Fruit fly (Drosophila melanogaster) whole organism, prepupa: ENCODE data around the gene Snmp1.

Experiments
- Blimp-1 ChIP-seq: fragments of 200-800 bp; sonication (Bioruptor generic); optimal IDR thresholded peaks from 3 replicates; lab custom pipeline; 2017; ENCODE audit warnings: missing biosample characterization, missing genetic modification characterization, mild to moderate bottlenecking, moderate library complexity, missing genetic modification reagents
- CG10631 ChIP-seq: fragments of 200-800 bp; sonication (Bioruptor generic); optimal IDR thresholded peaks from 2 replicates; lab custom pipeline; 2016; ENCODE audit warnings: missing biosample characterization, missing genetic modification characterization
- CG11294 ChIP-seq: fragments of 200-800 bp; sonication (Bioruptor generic); IDR thresholded peaks from 2 replicates; pipeline ENCODE4 v1.3.6; 2022; ENCODE audit warnings: missing biosample characterization, missing genetic modification characterization
- CG1621 ChIP-seq: fragments of 200-800 bp; sonication (Bioruptor generic); optimal IDR thresholded peaks from 3 replicates; lab custom pipeline; 2018; ENCODE audit warnings: missing biosample characterization, mild to moderate bottlenecking, missing genetic modification characterization
- CG16779 ChIP-seq: fragments of 200-800 bp; sonication (Bioruptor generic); optimal IDR thresholded peaks from 3 replicates; lab custom pipeline; 2017; ENCODE audit warnings: missing biosample characterization, mild to moderate bottlenecking, missing genetic modification characterization
- CG3032 ChIP-seq: fragments of 200-800 bp; optimal IDR thresholded peaks from 2 replicates; lab custom pipeline; 2019; ENCODE audit warnings: missing biosample characterization, mild to moderate bottlenecking, missing genetic modification characterization, moderate library complexity
- CG31627 ChIP-seq: fragments of 200-800 bp; sonication (Bioruptor generic); optimal IDR thresholded peaks from 3 replicates; lab custom pipeline; 2016; ENCODE audit warnings: missing biosample characterization, missing genetic modification characterization
- CG34406 ChIP-seq: fragments of 200-800 bp; sonication (Bioruptor generic); optimal IDR thresholded peaks from 3 replicates; lab custom pipeline; 2016; ENCODE audit warnings: missing biosample characterization, missing genetic modification characterization
- CG3919 ChIP-seq: fragments of 200-800 bp; sonication (Bioruptor generic); optimal IDR thresholded peaks from 3 replicates; lab custom pipeline; 2016; ENCODE audit warnings: missing biosample characterization, missing genetic modification characterization
- CG4318 ChIP-seq: fragments of 200-800 bp; sonication (Bioruptor generic); optimal IDR thresholded peaks from 3 replicates; lab custom pipeline; 2017; ENCODE audit warnings: missing biosample characterization, mild to moderate bottlenecking, missing genetic modification characterization
- CG6792 ChIP-seq: fragments of 200-800 bp; sonication (Bioruptor generic); optimal IDR thresholded peaks from 3 replicates; lab custom pipeline; 2016; ENCODE audit warnings: missing biosample characterization, missing genetic modification characterization
- CG6854 ChIP-seq: fragments of 200-800 bp; sonication (Bioruptor generic); optimal IDR thresholded peaks from 2 replicates; lab custom pipeline; 2017; ENCODE audit warnings: missing biosample characterization, mild to moderate bottlenecking, missing genetic modification characterization
- CG8632 ChIP-seq: fragments of 200-800 bp; sonication (Bioruptor generic); optimal IDR thresholded peaks from 3 replicates; lab custom pipeline; 2016; ENCODE audit warnings: missing biosample characterization, missing genetic modification characterization
- CG9139 ChIP-seq: fragments of 200-800 bp; sonication (Bioruptor generic); optimal IDR thresholded peaks from 3 replicates; lab custom pipeline; 2017; ENCODE audit warnings: missing biosample characterization, mild to moderate bottlenecking, missing genetic modification characterization
- Eip75B ChIP-seq: fragments of 200-800 bp; sonication (Bioruptor generic); optimal IDR thresholded peaks from 3 replicates; lab custom pipeline; 2016; ENCODE audit warnings: missing biosample characterization, missing genetic modification characterization
- Eip78C ChIP-seq: fragments of 200-800 bp; sonication (Bioruptor generic); peaks from one replicate; lab custom pipeline; 2016; ENCODE audit warnings: missing biosample characterization, missing genetic modification characterization
- Eip93F ChIP-seq: fragments of 200-800 bp; sonication (Bioruptor generic); optimal IDR thresholded peaks from 2 replicates; lab custom pipeline; 2016; ENCODE audit warnings: missing biosample characterization, mild to moderate bottlenecking, missing genetic modification characterization
- Gug ChIP-seq: fragments of 200-800 bp; sonication (Bioruptor generic); IDR thresholded peaks from 2 replicates; pipeline ENCODE4 v1.3.6; 2022; ENCODE audit warnings: missing biosample characterization, missing genetic modification characterization
- Hr38 ChIP-seq: sonication (Bioruptor generic); optimal IDR thresholded peaks from 2 replicates; lab custom pipeline; 2016; ENCODE audit warnings: missing biosample characterization, missing genetic modification characterization
- Hr4 ChIP-seq: fragments of 200-800 bp; sonication (Bioruptor generic); optimal IDR thresholded peaks from 3 replicates; lab custom pipeline; 2016; ENCODE audit warnings: missing biosample characterization, missing genetic modification characterization
- Smox ChIP-seq: fragments of 200-800 bp; sonication (Bioruptor generic); optimal IDR thresholded peaks from 3 replicates; lab custom pipeline; 2016; ENCODE audit warnings: missing biosample characterization, missing genetic modification characterization
- Sox14 ChIP-seq: fragments of 200-800 bp; sonication (Bioruptor generic); optimal IDR thresholded peaks from 3 replicates; lab custom pipeline; 2016; ENCODE audit warnings: missing biosample characterization, missing genetic modification characterization
- achi ChIP-seq: fragments of 200-800 bp; sonication (Bioruptor generic); optimal IDR thresholded peaks from 3 replicates; lab custom pipeline; 2016; ENCODE audit warnings: missing biosample characterization, missing genetic modification characterization
- cyc ChIP-seq: fragments of 200-800 bp; sonication (Bioruptor generic); optimal IDR thresholded peaks from 3 replicates; lab custom pipeline; 2016; ENCODE audit warnings: missing biosample characterization, missing genetic modification characterization
- eg ChIP-seq: fragments of 200-800 bp; sonication (Bioruptor generic); IDR thresholded peaks from 3 replicates; pipeline ENCODE4 v1.3.6; 2022; ENCODE audit warnings: missing biosample characterization, missing genetic modification characterization
- fkh ChIP-seq: fragments of 200-800 bp; sonication (Bioruptor generic); optimal IDR thresholded peaks from 3 replicates; lab custom pipeline; 2017; ENCODE audit warnings: missing biosample characterization, mild to moderate bottlenecking, missing genetic modification characterization, moderate library complexity
- lz ChIP-seq: fragments of 200-800 bp; sonication (Bioruptor generic); optimal IDR thresholded peaks from 3 replicates; lab custom pipeline; 2016; ENCODE audit warnings: missing biosample characterization, missing genetic modification characterization
- salr ChIP-seq, 2 experiments: fragments of 200-800 bp; sonication (Bioruptor generic); optimal IDR thresholded peaks; 3 replicates each; lab custom pipeline; 2016 to 2018; ENCODE audit warnings: missing biosample characterization in 2 of 2, missing genetic modification characterization in 2 of 2, mild to moderate bottlenecking in 1 of 2
- svp ChIP-seq: fragments of 200-800 bp; sonication (Bioruptor generic); peaks from one replicate; lab custom pipeline; 2016; ENCODE audit warnings: missing biosample characterization, missing genetic modification characterization
- vri ChIP-seq: fragments of 200-800 bp; sonication (Bioruptor generic); optimal IDR thresholded peaks from 3 replicates; lab custom pipeline; 2016; ENCODE audit warnings: missing biosample characterization, mild to moderate bottlenecking, missing genetic modification characterization

Gene Snmp1

DNA sequence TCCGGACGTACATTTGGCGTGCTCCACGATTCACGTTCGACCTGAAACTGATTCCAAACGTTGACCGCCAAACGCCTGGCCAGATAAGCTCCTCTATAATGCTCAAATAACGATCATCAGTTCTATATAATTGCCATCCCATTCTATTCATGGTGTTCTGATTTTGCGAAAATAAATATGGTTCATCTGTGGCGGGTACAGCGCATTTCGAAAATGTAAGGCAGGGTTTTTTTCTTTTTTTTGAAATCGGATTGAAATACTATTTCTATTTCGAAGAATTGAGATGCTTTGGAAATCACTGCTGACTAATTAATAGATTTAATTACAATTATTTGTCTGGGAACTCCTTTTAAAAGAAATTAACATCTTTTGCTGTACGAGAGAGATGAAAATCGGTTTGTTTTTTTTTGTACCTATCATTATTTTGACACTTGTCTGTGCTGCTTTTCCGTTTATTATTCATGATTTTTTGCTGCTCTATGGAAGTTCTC, 6.9 kb downstream of the Snmp1 start, which contains the start of gene cDIP:
TSS of gene cDIP (minus strand) at position 51 of the 491 bp plus-strand sequence.
- no peak for TF ChIP-seq achi (GFP tag; lab: Kevin White, UChicago)
- no peak for TF ChIP-seq CG3919 (GFP tag; lab: Kevin White, UChicago)
- TF ChIP-seq Eip75B (GFP tag; lab: Kevin White, UChicago), result no peak
- no peak for TF ChIP-seq fkh (GFP tag; lab: Kevin White, UChicago)
- TF ChIP-seq cyc (GFP tag; lab: Kevin White, UChicago), result no peak
- TF ChIP-seq Gug, result no peak
- no peak for TF ChIP-seq CG4318
- TF ChIP-seq Smox (GFP tag; lab: Kevin White, UChicago), result no peak
- TF ChIP-seq CG11294 (GFP tag; lab: Robert Waterston, UW), result no peak
- no peak for TF ChIP-seq Hr38
- TF ChIP-seq, all 60 proteins: peak for 0

- TF ChIP-seq CG3032 (tag; lab: Kevin White, UChicago) (no peak), Eip78C (GFP tag; lab: Kevin White, UChicago) (no peak), fkh (GFP tag; lab: Kevin White, UChicago) (peak; percentile 68)
Observed at dm6 chr3R:21158643-21159042, 9.4 kb downstream of the Snmp1 start.

DNA sequence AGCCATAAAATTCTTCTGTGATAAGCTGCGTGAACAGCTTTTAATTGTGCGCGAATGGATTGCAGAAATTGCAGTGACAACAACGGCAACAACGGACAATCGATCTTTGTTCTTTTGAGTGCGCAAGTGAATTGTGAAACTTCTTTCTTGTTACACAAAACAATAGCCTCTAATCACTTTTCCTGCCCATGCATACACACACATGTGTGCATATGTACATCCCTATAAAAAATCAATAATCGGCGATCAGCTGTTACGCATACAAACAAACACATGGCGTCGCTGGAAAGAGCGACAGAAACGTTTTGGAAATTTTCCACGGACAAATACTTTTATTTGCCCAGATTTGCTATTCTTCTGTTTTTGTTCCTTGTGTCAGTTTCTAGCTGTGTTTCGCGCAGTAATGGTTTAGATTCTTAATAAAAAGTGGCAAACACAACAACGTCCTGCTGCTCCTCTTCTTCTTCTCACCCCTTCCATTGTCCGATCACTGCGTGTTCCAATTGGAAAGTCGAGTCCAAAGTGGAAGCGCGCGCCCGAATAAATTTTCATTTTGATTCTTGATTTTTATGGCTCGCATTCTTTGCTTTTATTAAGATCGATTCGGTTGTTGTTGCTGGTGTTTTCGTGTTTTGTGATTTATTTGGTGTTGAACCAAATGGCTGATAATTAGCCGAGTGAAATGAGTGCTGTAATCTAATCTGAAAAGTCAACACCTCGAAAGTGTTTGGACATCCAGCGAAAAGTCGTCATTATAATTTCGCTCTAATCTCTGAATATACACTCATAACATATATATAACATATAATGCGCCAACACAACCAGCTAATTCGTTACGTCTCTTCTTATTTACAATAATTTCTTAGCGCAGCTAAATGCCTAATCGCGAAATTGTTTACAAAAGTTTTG, 11.2 kb downstream of the Snmp1 start:
- TF ChIP-seq CG9139 (GFP tag; lab: Kevin White, UChicago) (peak; percentile 17), vri (GFP tag; lab: Kevin White, UChicago) (peak; percentile 76), CG10631 (GFP tag; lab: Kevin White, UChicago) (no peak), CG6854 (GFP tag; lab: Kevin White, UChicago) (peak; percentile 14), Eip93F (GFP tag; lab: Kevin White, UChicago) (peak; percentile 43), Sox14 (peak; percentile 43), fkh (GFP tag; lab: Kevin White, UChicago) (peak; percentile 55), Hr4 (no peak), CG4318 (no peak), eg (GFP tag; lab: Robert Waterston, UW) (no peak), CG16779 (peak; percentile 4), Eip78C (GFP tag; lab: Kevin White, UChicago) (peak; percentile 60)

- TF ChIP-seq lz (peak; percentile 3), CG31627 (GFP tag; lab: Kevin White, UChicago) (peak; percentile 26), Smox (GFP tag; lab: Kevin White, UChicago) (no peak), CG8632 (peak; percentile 6), CG16779 (no peak), svp (GFP tag; lab: Kevin White, UChicago) (peak; percentile 74)
- TF ChIP-seq, all 60 proteins: peak for 4
Observed at dm6 chr3R:21155931-21156488, 12.0 kb downstream of the Snmp1 start.

DNA sequence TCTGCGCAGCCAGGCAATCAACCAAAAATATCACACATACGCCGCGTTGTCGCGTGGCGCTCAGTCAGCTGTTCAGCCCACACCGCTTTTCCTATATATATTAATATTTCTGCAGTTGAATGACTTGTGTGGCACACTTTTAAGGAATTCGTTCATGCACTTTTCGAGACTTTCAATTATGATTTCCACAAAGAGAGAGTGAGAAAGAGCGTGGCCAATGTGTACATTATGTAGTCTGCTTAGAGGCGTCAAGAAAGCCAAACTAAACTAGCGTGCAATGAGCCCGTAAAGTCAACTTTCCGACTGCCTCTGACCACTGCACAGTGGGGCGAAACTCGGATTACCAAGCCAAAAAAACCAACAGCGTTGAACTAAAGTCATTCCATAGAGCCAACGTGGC, 13.9 kb downstream of the Snmp1 start:
- peak; percentile 72 for TF ChIP-seq Eip78C (GFP tag; lab: Kevin White, UChicago)
- TF ChIP-seq CG34406 (GFP tag; lab: Kevin White, UChicago), result no peak
- no peak for TF ChIP-seq CG6792 (GFP tag; lab: Kevin White, UChicago)
- no peak for TF ChIP-seq salr (GFP tag; optimal IDR thresholded peaks at IDR 0.05; lab: Kevin White, UChicago)
- TF ChIP-seq cyc (GFP tag; lab: Kevin White, UChicago), result no peak
- no peak for TF ChIP-seq svp (GFP tag; lab: Kevin White, UChicago)
- 0 out of 3 replicates have a peak, but pooled peaks have one; percentile 32 for TF ChIP-seq eg (GFP tag; lab: Robert Waterston, UW)
- no peak for TF ChIP-seq Blimp-1 (GFP tag; lab: Kevin White, UChicago)
- TF ChIP-seq achi (GFP tag; lab: Kevin White, UChicago), result no peak
- TF ChIP-seq CG1621 (tag; lab: Kevin White, UChicago), result no peak
- TF ChIP-seq CG6854 (GFP tag; lab: Kevin White, UChicago), result no peak
